Worm (Caenorhabditis elegans) whole organism, early embryonic: Measurements from ENCODE around the gene cls-2.

Experiments used
- B0310.2 ChIP-seq: sonication (generic microtip); optimal IDR thresholded peaks from 2 replicates; lab custom pipeline; 2016; ENCODE audit warnings: mild to moderate bottlenecking, missing genetic modification characterization, missing compliant biosample characterization
- F13C5.2 ChIP-seq: sonication (generic microtip); optimal IDR thresholded peaks from 2 replicates; lab custom pipeline; 2017; ENCODE audit warnings: mild to moderate bottlenecking, missing genetic modification characterization, inconsistent platforms, missing compliant biosample characterization
- aly-1 ChIP-seq: sonication (generic microtip); optimal IDR thresholded peaks from 2 replicates; lab custom pipeline; 2016; ENCODE audit warnings: missing genetic modification characterization, missing compliant biosample characterization
- ama-1 ChIP-seq: fragments of 150-350 bp; optimal IDR thresholded peaks from 2 replicates; lab custom pipeline; 2014
- ceh-13 ChIP-seq: fragments of 200-800 bp; sonication (Bioruptor generic); optimal IDR thresholded peaks from 2 replicates; lab custom pipeline; 2018; ENCODE audit warnings: mild to moderate bottlenecking, missing genetic modification characterization, missing compliant biosample characterization
- ceh-36 ChIP-seq: sonication (generic microtip); optimal IDR thresholded peaks from 2 replicates; lab custom pipeline; 2016; ENCODE audit warnings: missing genetic modification characterization, inconsistent platforms, missing compliant biosample characterization
- ets-7 ChIP-seq: sonication (generic microtip); optimal IDR thresholded peaks from 2 replicates; lab custom pipeline; 2016; ENCODE audit warnings: missing genotype, missing genetic modification characterization, missing compliant biosample characterization
- flt-1 ChIP-seq: fragments of 200-800 bp; sonication (Bioruptor generic); IDR thresholded peaks from 2 replicates; pipeline ENCODE4 v1.3.6; 2022; ENCODE audit warnings: missing genetic modification characterization, missing compliant biosample characterization
- hmbx-1 ChIP-seq: sonication (generic microtip); optimal IDR thresholded peaks from 2 replicates; lab custom pipeline; 2016; ENCODE audit warnings: mild to moderate bottlenecking, missing genetic modification characterization, missing compliant biosample characterization
- hmg-4 ChIP-seq: fragments of 200-800 bp; sonication (Bioruptor generic); optimal IDR thresholded peaks from 2 replicates; lab custom pipeline; 2018; ENCODE audit warnings: mild to moderate bottlenecking, missing genetic modification characterization, missing compliant biosample characterization
- hnd-1 ChIP-seq: sonication (generic microtip); optimal IDR thresholded peaks from 2 replicates; lab custom pipeline; 2016; ENCODE audit warnings: missing genetic modification characterization, missing compliant biosample characterization
- pes-1 ChIP-seq: fragments of 200-800 bp; sonication (Bioruptor generic); IDR thresholded peaks from 2 replicates; pipeline ENCODE4 v1.3.6; 2022; ENCODE audit warnings: missing genetic modification reagents, missing genetic modification characterization, missing compliant biosample characterization
- scrt-1 ChIP-seq: fragments of 200-800 bp; sonication (Bioruptor generic); IDR thresholded peaks from 2 replicates; pipeline ENCODE4 v1.3.6; 2022; ENCODE audit warnings: missing genetic modification characterization, missing compliant biosample characterization
- sea-1 ChIP-seq: fragments of 200-800 bp; sonication (Bioruptor generic); conservative IDR thresholded peaks from 2 replicates; pipeline ENCODE4 v1.3.6; 2022; ENCODE audit warnings: missing genetic modification characterization, missing compliant biosample characterization
- tbx-11 ChIP-seq: fragments of 200-800 bp; sonication (Bioruptor generic); IDR thresholded peaks from 2 replicates; pipeline ENCODE4 v1.3.6; 2022; ENCODE audit warnings: missing genetic modification characterization, missing compliant biosample characterization
- tbx-37 ChIP-seq: fragments of 200-800 bp; sonication (Bioruptor generic); conservative IDR thresholded peaks from 2 replicates; pipeline ENCODE4 v1.3.6; 2022; ENCODE audit warnings: missing genetic modification reagents, missing genetic modification characterization, missing compliant biosample characterization
- tra-4 ChIP-seq: sonication (generic microtip); optimal IDR thresholded peaks from 2 replicates; lab custom pipeline; 2017; ENCODE audit warnings: missing genetic modification characterization, missing compliant biosample characterization

Gene cls-2

DNA sequence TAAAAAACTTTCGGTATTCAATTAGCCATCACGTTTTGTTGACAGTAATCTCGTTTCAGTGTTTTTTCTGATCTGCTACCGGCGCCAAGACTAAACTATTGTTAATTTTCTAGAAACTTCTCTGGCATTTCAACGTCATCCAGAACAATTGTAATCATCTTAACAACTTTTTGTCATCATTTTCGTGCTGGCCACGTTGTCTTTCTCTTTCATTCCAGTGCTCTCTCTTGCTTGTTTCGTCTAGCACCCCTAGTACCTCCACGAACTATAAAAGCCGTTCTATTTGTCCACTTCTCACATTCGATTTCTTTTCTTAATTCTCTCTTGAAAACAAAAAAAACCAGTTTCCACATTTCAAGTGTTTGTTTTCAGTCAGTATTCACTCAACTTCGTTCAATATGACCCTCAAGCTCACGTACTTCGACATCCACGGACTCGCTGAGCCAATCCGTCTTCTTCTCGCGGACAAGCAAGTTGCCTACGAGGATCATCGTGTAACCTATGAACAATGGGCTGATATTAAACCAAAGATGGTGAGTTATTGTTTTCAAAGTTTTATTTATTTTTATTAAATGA lies 4.2 kb downstream of the cls-2 start, which contains the start of gene gst-1:
Gene gst-1, plus strand, starts transcription at position 373 of the 576 bp plus-strand sequence.
- TF ChIP-seq B0310.2 (tag; lab: Kevin White, UChicago) (no peak), flt-1 (GFP tag; lab: Robert Waterston, UW) (no peak), ceh-36 (tag; lab: Kevin White, UChicago) (no peak), ceh-13 (GFP tag; lab: Kevin White, UChicago) (no peak), hmg-4 (GFP tag; lab: Kevin White, UChicago) (no peak), sea-1 (GFP tag; lab: Robert Waterston, UW) (no peak), F13C5.2 (tag; lab: Kevin White, UChicago) (no peak), hnd-1 (no peak), ama-1 (lab: Kevin White, UChicago) (no peak), tbx-11 (GFP tag; lab: Robert Waterston, UW) (no peak), tbx-37 (GFP tag; lab: Robert Waterston, UW) (no peak), hmbx-1 (tag; lab: Kevin White, UChicago) (no peak), tra-4 (tag; lab: Kevin White, UChicago) (no peak)

DNA sequence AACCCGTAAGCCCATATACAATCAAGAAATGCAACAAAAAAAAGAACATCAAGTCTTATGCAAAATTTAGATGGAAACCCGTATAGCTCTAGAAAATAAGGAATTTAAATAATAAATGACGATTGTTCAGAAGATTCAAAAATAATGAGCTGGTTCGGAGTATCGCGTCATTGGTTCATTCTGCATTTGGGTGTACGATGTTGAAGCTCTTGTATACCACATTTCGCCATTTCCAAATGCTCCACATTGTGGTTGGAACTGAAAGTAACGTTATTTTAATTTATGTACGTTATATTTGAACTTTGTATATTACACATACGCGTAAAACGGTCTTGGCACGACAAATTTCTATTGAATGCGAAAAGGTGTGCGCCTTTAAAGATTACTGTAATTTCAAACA lies 5.4 kb downstream of the cls-2 start:
- TF ChIP-seq ets-7 (tag; lab: Kevin White, UChicago) (no peak), ceh-36 (tag; lab: Kevin White, UChicago) (no peak), hnd-1 (no peak), hmg-4 (GFP tag; lab: Kevin White, UChicago) (no peak), hmbx-1 (tag; lab: Kevin White, UChicago) (no peak), flt-1 (GFP tag; lab: Robert Waterston, UW) (no peak), tbx-11 (GFP tag; lab: Robert Waterston, UW) (no peak), tbx-37 (GFP tag; lab: Robert Waterston, UW) (no peak), F13C5.2 (tag; lab: Kevin White, UChicago) (no peak), aly-1 (tag; lab: Kevin White, UChicago) (no peak), B0310.2 (tag; lab: Kevin White, UChicago) (no peak), ceh-13 (GFP tag; lab: Kevin White, UChicago) (no peak)

DNA sequence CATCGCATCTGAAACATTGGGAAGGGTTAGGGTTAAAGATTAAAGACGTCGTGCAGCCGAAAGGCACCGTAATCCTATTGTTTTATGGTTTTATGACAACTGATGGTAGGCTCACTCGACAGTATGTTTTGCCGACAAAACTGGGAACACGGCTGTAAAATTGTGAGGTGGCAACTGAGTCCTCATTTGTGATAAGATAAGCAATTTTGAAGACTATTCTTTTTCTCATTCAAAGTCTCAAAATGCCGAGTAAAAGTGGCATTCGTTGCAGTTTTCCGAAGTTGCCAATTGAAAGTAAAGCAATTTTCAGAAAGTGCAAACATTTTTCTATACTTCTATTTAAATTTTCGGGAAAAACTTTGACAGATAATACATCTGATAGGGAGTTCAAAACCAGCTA lies 14.9 kb downstream of the cls-2 start:
- no peak for TF ChIP-seq hmg-4 (GFP tag; lab: Kevin White, UChicago)
- TF ChIP-seq hnd-1 = no peak
- TF ChIP-seq aly-1 (tag; lab: Kevin White, UChicago) = no peak
- TF ChIP-seq tra-4 (tag; lab: Kevin White, UChicago) = no peak
- TF ChIP-seq B0310.2 (tag; lab: Kevin White, UChicago) = no peak
- TF ChIP-seq scrt-1 (GFP tag; lab: Robert Waterston, UW) = no peak
- no peak for TF ChIP-seq ets-7 (tag; lab: Kevin White, UChicago)
- TF ChIP-seq flt-1 (GFP tag; lab: Robert Waterston, UW) = no peak
- TF ChIP-seq ama-1 (lab: Kevin White, UChicago) = no peak
- no peak for TF ChIP-seq hmbx-1 (tag; lab: Kevin White, UChicago)
- no peak for TF ChIP-seq tbx-11 (GFP tag; lab: Robert Waterston, UW)
- no peak for TF ChIP-seq F13C5.2 (tag; lab: Kevin White, UChicago)
- TF ChIP-seq sea-1 (GFP tag; lab: Robert Waterston, UW) = no peak
- TF ChIP-seq ceh-13 (GFP tag; lab: Kevin White, UChicago) = no peak
- no peak for TF ChIP-seq tbx-37 (GFP tag; lab: Robert Waterston, UW)
- no peak for TF ChIP-seq pes-1
- TF ChIP-seq ceh-36 (tag; lab: Kevin White, UChicago) = no peak

DNA sequence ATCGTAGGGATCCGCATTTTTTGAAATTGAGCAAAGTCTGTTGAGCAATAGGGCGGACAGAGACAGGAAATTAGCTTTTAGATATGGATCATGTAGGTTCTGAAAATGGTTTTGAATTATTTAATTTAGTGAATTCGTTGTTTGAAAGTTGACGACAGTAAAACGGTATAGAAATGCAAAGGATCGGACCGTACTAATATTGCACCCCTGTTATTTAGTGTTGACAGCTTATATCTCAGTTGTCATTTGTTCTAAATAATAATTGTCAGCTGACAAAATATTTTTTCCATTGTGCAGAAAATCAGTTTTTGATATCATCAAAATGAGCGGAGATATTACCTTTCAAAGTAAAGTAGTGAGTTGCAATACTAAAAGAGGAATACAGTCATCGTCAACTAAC lies 16.5 kb downstream of the cls-2 start, which contains the start of gene lin-12:
Gene lin-12, minus strand, starts transcription at position 101 of the 400 bp plus-strand sequence.
- TF ChIP-seq hmg-4 (GFP tag; lab: Kevin White, UChicago) = no peak
- no peak for TF ChIP-seq tbx-37 (GFP tag; lab: Robert Waterston, UW)

DNA sequence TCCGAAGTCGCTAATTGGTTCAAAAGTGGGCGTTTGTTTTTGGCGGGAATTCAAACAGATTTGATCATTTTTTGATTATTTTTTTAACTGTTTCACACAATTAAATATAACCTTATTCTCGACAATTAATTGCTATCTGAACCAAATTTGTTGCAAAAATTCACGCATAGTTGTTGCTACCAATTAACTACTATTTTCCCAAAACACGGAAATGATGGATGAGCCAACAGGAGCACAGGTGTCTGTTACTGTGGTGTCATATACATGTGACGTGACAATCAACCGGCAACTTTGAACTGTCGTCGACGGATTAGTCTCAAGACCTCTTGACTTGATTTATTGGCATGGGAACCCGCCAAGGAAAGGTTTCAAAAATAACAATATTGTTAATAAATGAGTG lies 17.9 kb downstream of the cls-2 start:
- TF ChIP-seq tbx-37 (GFP tag; lab: Robert Waterston, UW) (no peak), hmbx-1 (tag; lab: Kevin White, UChicago) (no peak)

DNA sequence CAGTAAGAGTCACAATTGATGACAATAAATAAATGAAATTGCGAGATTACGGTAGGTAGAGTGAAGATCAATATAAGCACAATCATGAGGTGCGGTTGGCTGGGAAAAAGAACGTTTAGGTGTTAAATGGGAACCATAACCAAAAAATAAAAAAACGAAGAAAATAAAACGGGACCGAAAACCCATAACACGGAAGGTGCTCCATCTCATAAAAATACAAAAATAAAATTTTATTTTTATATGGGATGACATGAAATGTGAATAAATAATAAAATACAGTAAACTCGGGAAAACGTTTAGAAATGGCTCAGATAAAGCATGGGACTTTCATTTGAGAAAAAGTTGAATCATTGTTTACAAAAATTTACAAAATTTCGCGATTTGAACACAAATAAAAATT lies 20.7 kb downstream of the cls-2 start, which contains the start of gene F02A9.7:
Gene F02A9.7, minus strand, starts transcription at position 101 of the 400 bp plus-strand sequence.
- TF ChIP-seq sea-1 (GFP tag; lab: Robert Waterston, UW) (no peak), tbx-37 (GFP tag; lab: Robert Waterston, UW) (no peak), F13C5.2 (tag; lab: Kevin White, UChicago) (no peak), B0310.2 (tag; lab: Kevin White, UChicago) (no peak), tra-4 (tag; lab: Kevin White, UChicago) (no peak), ets-7 (tag; lab: Kevin White, UChicago) (no peak), pes-1 (no peak), aly-1 (tag; lab: Kevin White, UChicago) (no peak), ceh-36 (tag; lab: Kevin White, UChicago) (no peak), ceh-13 (GFP tag; lab: Kevin White, UChicago) (no peak), flt-1 (GFP tag; lab: Robert Waterston, UW) (no peak), hmg-4 (GFP tag; lab: Kevin White, UChicago) (no peak)

DNA sequence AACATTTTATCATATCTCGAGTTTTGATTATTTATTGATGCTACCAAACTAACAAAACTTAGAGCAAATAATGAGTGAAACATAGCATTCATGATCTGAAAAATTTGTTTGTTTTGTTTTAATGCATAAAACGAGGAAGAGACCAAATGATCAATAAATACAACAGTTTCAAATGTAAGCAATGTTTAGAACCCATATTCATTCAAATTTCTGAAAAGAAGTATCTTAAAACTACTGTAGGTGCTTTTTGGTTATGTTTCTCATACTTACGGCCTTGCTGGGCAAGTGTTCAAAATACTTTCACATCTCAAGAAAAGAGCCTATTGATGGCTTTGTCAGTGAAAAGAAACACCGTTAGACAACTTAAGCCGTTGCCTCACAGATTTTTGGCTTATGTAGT lies 22.9 kb downstream of the cls-2 start, which contains the start of gene F02A9.1:
Gene F02A9.1, minus strand, starts transcription at position 101 of the 400 bp plus-strand sequence.
- TF ChIP-seq sea-1 (GFP tag; lab: Robert Waterston, UW) (no peak), F13C5.2 (tag; lab: Kevin White, UChicago) (no peak)
